Fruit fly (Drosophila melanogaster): Measurements from ENCODE around the gene crb.

crb gene

dm6 chr3R:24259278-24260040 lies 35.4 kb upstream of the crb start (continued):
- TF ChIP-seq Awh (GFP tag; IDR thresholded peaks at IDR 0.05) (peak; percentile 81), CG11696 (GFP tag; IDR thresholded peaks at IDR 0.05) (peak; percentile 99), tna (GFP tag; IDR thresholded peaks at IDR 0.05; ENCODE audit: partially characterized antibody) (no peak), grn (GFP tag; optimal IDR thresholded peaks at IDR 0.05) (peak; percentile 90), stc (GFP tag; IDR thresholded peaks at IDR 0.05) (peak; percentile 82), Ssrp (tag; optimal IDR thresholded peaks at IDR 0.05) (peak; percentile 85), CG17385 (GFP tag; optimal IDR thresholded peaks at IDR 0.05) (peak; percentile 85), CG18011 (GFP tag; optimal IDR thresholded peaks at IDR 0.05) (peak; percentile 66), salm (tag; optimal IDR thresholded peaks at IDR 0.05) (peak; percentile 72), bbx (GFP tag; IDR thresholded peaks at IDR 0.05; ENCODE audit: partially characterized antibody) (0 out of 2 replicates have a peak, but pooled peaks have one; percentile 41), ranshi (GFP tag; IDR thresholded peaks at IDR 0.05) (peak; percentile 92), gro (GFP tag; optimal IDR thresholded peaks at IDR 0.05) (peak; percentile 85), seq (GFP tag; IDR thresholded peaks at IDR 0.05) (no peak; the same call in 1 of the 2 replicates), disco-r (GFP tag; optimal IDR thresholded peaks at IDR 0.05) (peak; percentile 81), CoRest (tag; optimal IDR thresholded peaks at IDR 0.05) (peak; percentile 89), Adf1 (GFP tag; IDR thresholded peaks at IDR 0.05) (peak; percentile 49), btn (GFP tag; optimal IDR thresholded peaks at IDR 0.05) (peak; percentile 85), Fer3 (tag; optimal IDR thresholded peaks at IDR 0.05) (peak; percentile 89), CG12659 (GFP tag; optimal IDR thresholded peaks at IDR 0.05) (peak; percentile 91), CG12219 (GFP tag; optimal IDR thresholded peaks at IDR 0.05) (peak; percentile 92), sqz (GFP tag; optimal IDR thresholded peaks at IDR 0.05) (peak; percentile 28), CG6689 (GFP tag; IDR thresholded peaks at IDR 0.05) (peak; percentile 88), NFAT (GFP tag; IDR thresholded peaks at IDR 0.05) (peak; percentile 80), CG7372 (GFP tag; IDR thresholded peaks at IDR 0.05) (peak; percentile 75), Stat92E (GFP tag; optimal IDR thresholded peaks at IDR 0.05) (no peak), sens-2 (GFP tag; IDR thresholded peaks at IDR 0.05) (peak; percentile 76), CkIIα-i1 (GFP tag; IDR thresholded peaks at IDR 0.05) (no peak), CG7745 (tag; optimal IDR thresholded peaks at IDR 0.05) (no peak), toy (GFP tag; IDR thresholded peaks at IDR 0.05) (peak; percentile 60), CG12744 (GFP tag; optimal IDR thresholded peaks at IDR 0.05) (peak; percentile 72), pum (GFP tag; optimal IDR thresholded peaks at IDR 0.05) (peak; percentile 82), so (GFP tag; IDR thresholded peaks at IDR 0.05) (peak; percentile 85; the same call in 2 of the 3 replicates), CG18476 (GFP tag; optimal IDR thresholded peaks at IDR 0.05) (peak; percentile 82), Six4 (GFP tag; optimal IDR thresholded peaks at IDR 0.05) (peak; percentile 88), slou (GFP tag; optimal IDR thresholded peaks at IDR 0.05) (peak; percentile 30), CG16863 (GFP tag; optimal IDR thresholded peaks at IDR 0.05) (peak; percentile 89), ase (GFP tag; IDR thresholded peaks at IDR 0.05) (peak; percentile 77; the same call in 2 of the 3 replicates), p53 (GFP tag; optimal IDR thresholded peaks at IDR 0.05) (peak; percentile 68), Ada2b (GFP tag; IDR thresholded peaks at IDR 0.05) (peak; percentile 86), CG8765 (GFP tag; IDR thresholded peaks at IDR 0.05) (peak; percentile 86), CG32767 (GFP tag; IDR thresholded peaks at IDR 0.05) (peak; percentile 83), MBD-R2 (GFP tag; IDR thresholded peaks at IDR 0.05) (peak; percentile 80), CG11560 (tag; IDR thresholded peaks at IDR 0.05) (peak; percentile 70), CG31224 (GFP tag; IDR thresholded peaks at IDR 0.05) (peak; percentile 81), yki (optimal IDR thresholded peaks at IDR 0.05) (no peak), CG34376 (GFP tag; optimal IDR thresholded peaks at IDR 0.05) (peak; percentile 87), CG31388 (GFP tag; optimal IDR thresholded peaks at IDR 0.05) (peak; percentile 69), Drgx (GFP tag; IDR thresholded peaks at IDR 0.05) (peak; percentile 93), CG1832 (GFP tag; optimal IDR thresholded peaks at IDR 0.05) (no peak), klu (GFP tag; IDR thresholded peaks at IDR 0.05) (peak; percentile 77)

Measured in whole organism, embryonic.